Fruit fly (Drosophila melanogaster) whole organism, wandering third instar larva: ENCODE measurements around the gene Phf7.

ENCODE experiments used
- Abd-B ChIP-seq: fragments of >200 bp; optimal IDR thresholded peaks from 2 replicates; lab custom pipeline; 2017; ENCODE audit warnings: missing biosample characterization, missing genetic modification characterization
- CrebA ChIP-seq: fragments of 200-800 bp; sonication (Bioruptor generic); optimal IDR thresholded peaks from 2 replicates; lab custom pipeline; 2016; ENCODE audit warnings: missing biosample characterization, mild to moderate bottlenecking, missing genetic modification characterization, borderline replicate concordance
- Rel ChIP-seq, 2 experiments: fragments of 200-800 bp; sonication (Bioruptor generic) in 1 of 2; optimal IDR thresholded peaks; 2 replicates in 1 of 2; 3 replicates in 1 of 2; lab custom pipeline; 2016 to 2019; ENCODE audit warnings: mild to moderate bottlenecking in 2 of 2, missing biosample characterization in 2 of 2, missing genetic modification characterization in 2 of 2, moderate library complexity in 1 of 2
- foxo ChIP-seq, 2 experiments: fragments of 200-800 bp; sonication (Bioruptor generic); optimal IDR thresholded peaks; 2 replicates in 1 of 2; 3 replicates in 1 of 2; lab custom pipeline; 2016 to 2017; ENCODE audit warnings: missing biosample characterization in 2 of 2, missing genetic modification characterization in 2 of 2
- lola ChIP-seq: fragments of >200 bp; optimal IDR thresholded peaks from 2 replicates; lab custom pipeline; 2017; ENCODE audit warnings: missing biosample characterization, missing genetic modification characterization
- sv ChIP-seq: fragments of 200-800 bp; sonication (Bioruptor generic); optimal IDR thresholded peaks from 3 replicates; lab custom pipeline; 2016; ENCODE audit warnings: missing biosample characterization, missing genetic modification characterization

DNA sequence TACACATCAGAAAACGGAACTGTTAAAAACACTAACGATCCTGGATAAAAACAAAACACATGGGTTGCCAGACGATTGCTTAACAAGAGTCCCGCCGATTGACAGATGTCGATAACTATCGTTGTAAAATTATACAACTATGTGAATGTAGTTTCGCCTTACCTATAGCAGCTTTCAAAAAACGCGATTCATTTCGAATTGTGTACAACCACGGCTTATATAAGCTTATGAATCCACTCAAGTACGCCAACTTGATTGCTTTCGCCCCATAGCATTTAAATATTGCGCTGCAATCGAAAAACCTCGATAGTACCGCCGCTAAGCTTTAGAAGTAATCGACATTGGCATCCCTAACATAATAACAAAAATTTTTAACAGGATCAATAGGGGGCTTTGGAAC is 4.3 kb upstream of the Phf7 start, which contains the start of the genes CG9581 and CG9578:
- TF ChIP-seq Rel (GFP tag; optimal IDR thresholded peaks at IDR 0.05; lab: Kevin White, UChicago) (no peak), Rel (tag; optimal IDR thresholded peaks at IDR 0.05; lab: Kevin White, UChicago) (peak; percentile 13), foxo (GFP tag; optimal IDR thresholded peaks at IDR 0.05; lab: Kevin White, UChicago) (no peak), CrebA (GFP tag; lab: Kevin White, UChicago) (no peak), lola (GFP tag; lab: Kevin White, UChicago) (no peak), sv (GFP tag; lab: Kevin White, UChicago) (no peak), Abd-B (GFP tag; lab: Kevin White, UChicago) (no peak)
